Fruit fly (Drosophila melanogaster) whole organism: ENCODE measurements around the gene CG43317.

Source experiments
- CG8478 ChIP-seq: fragments of >200 bp; optimal IDR thresholded peaks from 2 replicates; lab custom pipeline; 2018; ENCODE audit warnings: inconsistent platforms
- Dll ChIP-seq: fragments of >200 bp; optimal IDR thresholded peaks from 2 replicates; lab custom pipeline; 2017
- EcR ChIP-seq, 2 experiments: fragments of >200 bp; optimal IDR thresholded peaks; 2 replicates each; lab custom pipeline; 2017; ENCODE audit warnings: missing biosample characterization in 2 of 2, missing genetic modification characterization in 2 of 2, missing genetic modification reagents in 2 of 2
- pan ChIP-seq: fragments of >200 bp; optimal IDR thresholded peaks from 2 replicates; lab custom pipeline; 2017
- psq ChIP-seq: fragments of >200 bp; optimal IDR thresholded peaks from 2 replicates; lab custom pipeline; 2017
- usp ChIP-seq: fragments of >200 bp; optimal IDR thresholded peaks from 2 replicates; lab custom pipeline; 2017; ENCODE audit warnings: missing biosample characterization, missing genetic modification characterization, mixed read lengths

Gene CG43317

dm6 chr3R:15794258-15794727, 39.9 kb downstream of the CG43317 start:
- TF ChIP-seq CG8478 (lab: Kevin White, UChicago) = peak; percentile 91
- no peak for TF ChIP-seq pan (lab: Kevin White, UChicago)
- TF ChIP-seq EcR (GFP tag; optimal IDR thresholded peaks at IDR 0.05; lab: Kevin White, UChicago) = no peak

dm6 chr3R:15793372-15793802, 40.8 kb downstream of the CG43317 start, which contains the start of gene nsl1:
nsl1 (plus strand) TSS chr3R:15793782.
- TF ChIP-seq pan (lab: Kevin White, UChicago) = no peak
- peak; percentile 75 for TF ChIP-seq CG8478 (lab: Kevin White, UChicago)

- TF ChIP-seq pan (lab: Kevin White, UChicago) (no peak), Dll (no peak), psq (no peak)
These were observed 41.8 kb downstream of the CG43317 start, which contains the start of gene Acyp2 for dm6 chr3R:15792427-15792826. Acyp2 (plus strand) TSS chr3R:15792688.

dm6 chr3R:15788221-15788620, 46.0 kb downstream of the CG43317 start, which contains the start of gene Uros2:
Uros2 (plus strand) TSS chr3R:15788521.
- TF ChIP-seq usp (GFP tag; lab: Kevin White, UChicago) = no peak
- no peak for TF ChIP-seq CG8478 (lab: Kevin White, UChicago)
- TF ChIP-seq psq = no peak
- TF ChIP-seq Dll = no peak
- TF ChIP-seq EcR (GFP tag; optimal IDR thresholded peaks at IDR 0.05; lab: Kevin White, UChicago) = no peak
- no peak for TF ChIP-seq pan (lab: Kevin White, UChicago)

dm6 chr3R:15786538-15786937, 47.7 kb downstream of the CG43317 start, which contains the start of gene CG9590:
CG9590 (plus strand) TSS chr3R:15786703.
- no peak for TF ChIP-seq pan (lab: Kevin White, UChicago)
- TF ChIP-seq usp (GFP tag; lab: Kevin White, UChicago) = no peak
- TF ChIP-seq CG8478 (lab: Kevin White, UChicago) = no peak
- no peak for TF ChIP-seq Dll
- TF ChIP-seq EcR (GFP tag; optimal IDR thresholded peaks at IDR 0.05; lab: Kevin White, UChicago) = no peak
- TF ChIP-seq psq = no peak

- TF ChIP-seq psq (no peak), CG8478 (lab: Kevin White, UChicago) (no peak), usp (GFP tag; lab: Kevin White, UChicago) (no peak), Dll (no peak), pan (lab: Kevin White, UChicago) (no peak), EcR (GFP tag; optimal IDR thresholded peaks at IDR 0.05; lab: Kevin White, UChicago) (no peak)
These were observed 49.9 kb downstream of the CG43317 start for dm6 chr3R:15784298-15784697.
